Worm (Caenorhabditis elegans): ENCODE measurements around the gene hlh-13.

Gene hlh-13

ce11 chrX:4222779-4223387, 26.2 kb upstream of the hlh-13 start (continued):
- TF ChIP-seq mcd-1 (GFP tag; IDR thresholded peaks at IDR 0.05) = peak; percentile 67
- peak; percentile 94 for TF ChIP-seq B0336.3 (GFP tag; IDR thresholded peaks at IDR 0.05)
- TF ChIP-seq gei-17 (GFP tag; optimal IDR thresholded peaks at IDR 0.05) = peak; percentile 89
- TF ChIP-seq atf-7 (tag; optimal IDR thresholded peaks at IDR 0.05) = peak; percentile 60
- TF ChIP-seq K11D2.4 (GFP tag; IDR thresholded peaks at IDR 0.05) = peak; percentile 56
- no peak for TF ChIP-seq tbx-9 (tag; optimal IDR thresholded peaks at IDR 0.05; ENCODE audit: borderline replicate concordance)
- TF ChIP-seq nfya-1 (tag; optimal IDR thresholded peaks at IDR 0.05; ENCODE audit: borderline replicate concordance, insufficient read depth) = no peak
- peak; percentile 71 for TF ChIP-seq akir-1 (GFP tag; optimal IDR thresholded peaks at IDR 0.05)
- TF ChIP-seq ztf-18 (tag; optimal IDR thresholded peaks at IDR 0.05) = peak; percentile 20
- TF ChIP-seq aptf-2 (GFP tag; conservative IDR thresholded peaks at IDR 0.05) = no peak
- TF ChIP-seq egl-44 (GFP tag; IDR thresholded peaks at IDR 0.05) = peak; percentile 58; the same call in 1 of the 2 replicates
- TF ChIP-seq bed-1 (GFP tag; IDR thresholded peaks at IDR 0.05) = no peak
- TF ChIP-seq let-607 (tag; optimal IDR thresholded peaks at IDR 0.05) = peak; percentile 44 to 82
- TF ChIP-seq rpc-1 (optimal IDR thresholded peaks at IDR 0.05) = no peak
- TF ChIP-seq rpc-1 (tag; optimal IDR thresholded peaks at IDR 0.05) = no peak
- TF ChIP-seq lin-26 (GFP tag; IDR thresholded peaks at IDR 0.05) = peak; percentile 21; the same call in 1 of the 2 replicates
- TF ChIP-seq cebp-2 (GFP tag; IDR thresholded peaks at IDR 0.05) = no peak
- TF ChIP-seq F57C9.4 (tag; optimal IDR thresholded peaks at IDR 0.05) = peak; percentile 23
- TF ChIP-seq chd-7 (tag; optimal IDR thresholded peaks at IDR 0.05) = peak; percentile 86
- peak; percentile 97 for TF ChIP-seq hmg-1.2 (GFP tag; IDR thresholded peaks at IDR 0.05)
- TF ChIP-seq F23B12.7 (tag; optimal IDR thresholded peaks at IDR 0.05; ENCODE audit: insufficient read depth) = peak; percentile 23
- peak; percentile 77 for TF ChIP-seq repo-1 (tag; optimal IDR thresholded peaks at IDR 0.05)
- peak; percentile 78 for TF ChIP-seq nfyb-1 (GFP tag; IDR thresholded peaks at IDR 0.05)
- TF ChIP-seq ztf-3 (GFP tag; optimal IDR thresholded peaks at IDR 0.05) = peak; percentile 35
- no peak for TF ChIP-seq ceh-100 (GFP tag; IDR thresholded peaks at IDR 0.05)

- TF ChIP-seq him-1 (tag; optimal IDR thresholded peaks at IDR 0.05) (no peak), K11D2.4 (GFP tag; IDR thresholded peaks at IDR 0.05) (no peak), attf-3 (GFP tag; conservative IDR thresholded peaks at IDR 0.05) (no peak)
Measured at ce11 chrX:4235752-4236151, 13.3 kb upstream of the hlh-13 start, which contains the start of gene rab-37. rab-37 (minus strand) TSS chrX:4235852.

- TF ChIP-seq bed-2 (GFP tag; IDR thresholded peaks at IDR 0.05) (no peak), let-526 (GFP tag; IDR thresholded peaks at IDR 0.05) (no peak), ekl-4 (GFP tag; IDR thresholded peaks at IDR 0.05) (no peak), pbrm-1 (GFP tag; IDR thresholded peaks at IDR 0.05) (no peak), xnd-1 (tag; optimal IDR thresholded peaks at IDR 0.05) (no peak), mel-28 (tag; optimal IDR thresholded peaks at IDR 0.05; ENCODE audit: borderline replicate concordance) (no peak), F57A8.1 (GFP tag; optimal IDR thresholded peaks at IDR 0.05) (no peak), ama-1 (optimal IDR thresholded peaks at IDR 0.05) (no peak), ama-1 (GFP tag; optimal IDR thresholded peaks at IDR 0.05) (no peak), ztf-22 (GFP tag; optimal IDR thresholded peaks at IDR 0.05) (no peak), nhr-179 (tag; optimal IDR thresholded peaks at IDR 0.05) (no peak), ets-4 (GFP tag; optimal IDR thresholded peaks at IDR 0.05) (no peak), ceh-27 (GFP tag; optimal IDR thresholded peaks at IDR 0.05) (no peak), aptf-2 (GFP tag; conservative IDR thresholded peaks at IDR 0.05) (no peak), tlf-1 (GFP tag; optimal IDR thresholded peaks at IDR 0.05) (no peak), B0261.1 (tag; optimal IDR thresholded peaks at IDR 0.05) (no peak)
Measured at ce11 chrX:4238971-4239370, 10.1 kb upstream of the hlh-13 start.

Measured in whole organism, young adult.